Worm (Caenorhabditis elegans) whole organism, L4 larva: ENCODE measurements around the gene Y64G10A.10.

ENCODE experiments used
- D1046.2 ChIP-seq: fragments of 200-800 bp; sonication (Bioruptor generic); IDR thresholded peaks from 2 replicates; pipeline ENCODE4 v1.3.6; 2022; ENCODE audit warnings: missing genetic modification characterization, missing compliant biosample characterization
- F26F4.8 ChIP-seq: fragments of 200-800 bp; sonication (Bioruptor generic); conservative IDR thresholded peaks from 2 replicates; pipeline ENCODE4 v1.3.6; 2022; ENCODE audit warnings: missing genetic modification characterization, missing compliant biosample characterization
- F37D6.2 ChIP-seq: sonication (generic microtip); optimal IDR thresholded peaks from 2 replicates; lab custom pipeline; 2016; ENCODE audit warnings: mild to moderate bottlenecking, missing genetic modification characterization, missing compliant biosample characterization
- F44E2.7 ChIP-seq: fragments of 200-800 bp; sonication (Bioruptor generic); IDR thresholded peaks from 2 replicates; pipeline ENCODE4 v2.1.2; 2022; ENCODE audit warnings: missing genetic modification characterization, missing compliant biosample characterization
- T20F7.1 ChIP-seq: fragments of 200-800 bp; sonication (Bioruptor generic); optimal IDR thresholded peaks from 2 replicates; lab custom pipeline; 2018; ENCODE audit warnings: mild to moderate bottlenecking, missing genetic modification characterization, missing compliant biosample characterization
- T26A8.4 ChIP-seq: fragments of 200-800 bp; sonication (Bioruptor generic); IDR thresholded peaks from 2 replicates; pipeline ENCODE4 v1.3.6; 2022; ENCODE audit warnings: missing genetic modification characterization, missing compliant biosample characterization
- Y105C5A.15 ChIP-seq: fragments of 200-800 bp; sonication (Bioruptor generic); IDR thresholded peaks from 2 replicates; pipeline ENCODE4 v1.3.6; 2022; ENCODE audit warnings: missing genetic modification characterization, missing compliant biosample characterization
- ZK337.2 ChIP-seq: fragments of 200-800 bp; sonication (Bioruptor generic); IDR thresholded peaks from 2 replicates; pipeline ENCODE4 v1.3.6; 2022; ENCODE audit warnings: missing genetic modification reagents, missing genetic modification characterization, missing compliant biosample characterization
- ZK546.5 ChIP-seq, 2 experiments: sonication (generic microtip); optimal IDR thresholded peaks; 2 replicates each; lab custom pipeline; 2017; ENCODE audit warnings: missing biosample characterization in 2 of 2, missing genetic modification characterization in 2 of 2
- aha-1 ChIP-seq: fragments of 150-350 bp; peaks from one replicate; lab custom pipeline; 2014; ENCODE audit warnings: missing biosample characterization, missing genetic modification characterization
- arid-1 ChIP-seq: fragments of 200-800 bp; sonication (Bioruptor generic); conservative IDR thresholded peaks from 2 replicates; pipeline ENCODE4 v1.3.6; 2022; ENCODE audit warnings: missing genetic modification reagents, missing genetic modification characterization, missing compliant biosample characterization
- cey-2 ChIP-seq: sonication (generic microtip); optimal IDR thresholded peaks from 3 replicates; lab custom pipeline; 2017; ENCODE audit warnings: missing genetic modification characterization, mild to moderate bottlenecking, missing compliant biosample characterization, antibody characterized with exemption, borderline replicate concordance; ENCODE audit not compliant: insufficient read depth
- daf-16 ChIP-seq, 3 experiments: sonication (generic microtip); optimal IDR thresholded peaks; 2 replicates each; lab custom pipeline; 2016 to 2017; ENCODE audit warnings: missing genetic modification characterization in 3 of 3, missing genetic modification reagents in 3 of 3, mild to moderate bottlenecking in 2 of 3, missing compliant biosample characterization in 2 of 3, missing biosample characterization in 1 of 3, moderate library complexity in 1 of 3
- daf-19 ChIP-seq: fragments of 200-800 bp; sonication (Bioruptor generic); conservative IDR thresholded peaks from 2 replicates; pipeline ENCODE4 v1.3.6; 2022; ENCODE audit warnings: missing genetic modification characterization, missing compliant biosample characterization
- dpl-1 ChIP-seq: fragments of 150-350 bp; optimal IDR thresholded peaks from 2 replicates; lab custom pipeline; 2014; ENCODE audit warnings: missing biosample characterization, missing genetic modification reagents, missing genetic modification characterization
- duxl-1 ChIP-seq: sonication (generic microtip); optimal IDR thresholded peaks from 2 replicates; lab custom pipeline; 2016; ENCODE audit warnings: mild to moderate bottlenecking, missing genetic modification characterization, moderate library complexity, missing compliant biosample characterization; ENCODE audit not compliant: poor library complexity
- egl-43 ChIP-seq: fragments of 200-800 bp; sonication (Bioruptor generic); IDR thresholded peaks from 2 replicates; pipeline ENCODE4 v1.3.6; 2022; ENCODE audit warnings: missing genetic modification reagents, missing genetic modification characterization, missing compliant biosample characterization
- fkh-10 ChIP-seq: fragments of 150-350 bp; optimal IDR thresholded peaks from 2 replicates; lab custom pipeline; 2014; ENCODE audit warnings: missing biosample characterization, missing genetic modification reagents, missing genetic modification characterization
- hlh-30 ChIP-seq: sonication (generic microtip); optimal IDR thresholded peaks from 2 replicates; lab custom pipeline; 2017; ENCODE audit warnings: antibody characterized with exemption, mild to moderate bottlenecking, missing genetic modification characterization, missing compliant biosample characterization; ENCODE audit not compliant: insufficient read depth
- hmg-1.1 ChIP-seq: fragments of 200-800 bp; sonication (Bioruptor generic); IDR thresholded peaks from 2 replicates; pipeline ENCODE4 v1.3.6; 2022; ENCODE audit warnings: missing genetic modification reagents, missing genetic modification characterization, missing compliant biosample characterization
- lin-15B ChIP-seq: fragments of 150-350 bp; sonication (generic microtip); optimal IDR thresholded peaks from 3 replicates; lab custom pipeline; 2014; ENCODE audit warnings: missing biosample characterization, missing genetic modification characterization
- lin-39 ChIP-seq: fragments of 150-350 bp; optimal IDR thresholded peaks from 2 replicates; lab custom pipeline; 2014; ENCODE audit warnings: missing biosample characterization, missing genetic modification reagents, missing genetic modification characterization
- mdl-1 ChIP-seq, 2 experiments: fragments of 150-350 bp in 1 of 2; sonication (generic microtip) in 1 of 2; optimal IDR thresholded peaks; 2 replicates each; lab custom pipeline; 2014 to 2017; ENCODE audit warnings: missing biosample characterization in 2 of 2, missing genetic modification characterization in 2 of 2
- mdt-29 ChIP-seq: fragments of 200-800 bp; sonication (Bioruptor generic); IDR thresholded peaks from 2 replicates; pipeline ENCODE4 v1.3.6; 2022; ENCODE audit warnings: missing genetic modification reagents, missing genetic modification characterization, missing compliant biosample characterization
- mep-1 ChIP-seq: fragments of 150-350 bp; sonication (generic microtip); optimal IDR thresholded peaks from 3 replicates; lab custom pipeline; 2014; ENCODE audit warnings: missing biosample characterization, missing genetic modification characterization
- mxl-2 ChIP-seq: fragments of 200-800 bp; sonication (Bioruptor generic); conservative IDR thresholded peaks from 2 replicates; pipeline ENCODE4 v1.3.6; 2022; ENCODE audit warnings: missing genetic modification reagents, missing genetic modification characterization, missing compliant biosample characterization
- nhr-10 ChIP-seq: fragments of 150-350 bp; optimal IDR thresholded peaks from 2 replicates; lab custom pipeline; 2014; ENCODE audit warnings: missing biosample characterization, missing genetic modification characterization
- nhr-102 ChIP-seq: sonication (generic microtip); optimal IDR thresholded peaks from 2 replicates; lab custom pipeline; 2016; ENCODE audit warnings: mild to moderate bottlenecking, missing genetic modification characterization, moderate library complexity, missing compliant biosample characterization
- nhr-111 ChIP-seq: fragments of 200-800 bp; sonication (Bioruptor generic); optimal IDR thresholded peaks from 2 replicates; lab custom pipeline; 2018; ENCODE audit warnings: mild to moderate bottlenecking, missing genetic modification characterization, missing compliant biosample characterization
- nhr-42 ChIP-seq: fragments of 200-800 bp; sonication (Bioruptor generic); IDR thresholded peaks from 2 replicates; pipeline ENCODE4 v1.3.6; 2022; ENCODE audit warnings: missing genetic modification characterization, missing compliant biosample characterization
- nhr-48 ChIP-seq: sonication (generic microtip); optimal IDR thresholded peaks from 2 replicates; lab custom pipeline; 2016; ENCODE audit warnings: mild to moderate bottlenecking, missing genetic modification characterization, missing compliant biosample characterization
- pha-4 ChIP-seq, 2 experiments: fragments of 150-350 bp in 1 of 2; fragments of 200-800 bp in 1 of 2; sonication (Bioruptor generic) in 1 of 2; IDR thresholded peaks in 1 of 2; optimal IDR thresholded peaks in 1 of 2; 2 replicates each; pipeline versions ENCODE4 v1.3.6 to Lab custom; 2014 to 2022; ENCODE audit warnings: missing genetic modification characterization in 2 of 2, missing genetic modification reagents in 2 of 2, missing biosample characterization in 1 of 2, missing compliant biosample characterization in 1 of 2
- rbr-2 ChIP-seq: sonication (generic microtip); optimal IDR thresholded peaks from 2 replicates; lab custom pipeline; 2016; ENCODE audit warnings: missing genotype, missing genetic modification characterization, missing compliant biosample characterization
- skn-1 ChIP-seq: fragments of 150-350 bp; optimal IDR thresholded peaks from 2 replicates; lab custom pipeline; 2014; ENCODE audit warnings: missing biosample characterization, missing genetic modification characterization
- snpc-1.2 ChIP-seq: fragments of 200-800 bp; sonication (Bioruptor generic); IDR thresholded peaks from 2 replicates; pipeline ENCODE4 v1.3.6; 2022; ENCODE audit warnings: missing genetic modification reagents, missing genetic modification characterization, missing compliant biosample characterization
- snpc-4 ChIP-seq: fragments of 150-350 bp; optimal IDR thresholded peaks from 2 replicates; lab custom pipeline; 2014; ENCODE audit warnings: missing biosample characterization, missing genetic modification characterization
- spr-1 ChIP-seq: sonication (generic microtip); optimal IDR thresholded peaks from 2 replicates; lab custom pipeline; 2016; ENCODE audit warnings: mild to moderate bottlenecking, missing genetic modification characterization, missing compliant biosample characterization
- unc-130 ChIP-seq: sonication (generic microtip); optimal IDR thresholded peaks from 2 replicates; lab custom pipeline; 2016; ENCODE audit warnings: missing genetic modification reagents, missing genetic modification characterization, missing compliant biosample characterization
- unc-62 ChIP-seq, 3 experiments: fragments of 150-350 bp in 1 of 3; sonication (generic microtip); optimal IDR thresholded peaks in 2 of 3; peaks in 1 of 3; 1 replicate in 1 of 3; 2 replicates in 2 of 3; lab custom pipeline; 2014 to 2017; ENCODE audit warnings: missing biosample characterization in 3 of 3, missing genetic modification characterization in 3 of 3, missing genetic modification reagents in 3 of 3, missing genotype in 1 of 3
- vab-7 ChIP-seq: fragments of 200-800 bp; sonication (Bioruptor generic); IDR thresholded peaks from 2 replicates; pipeline ENCODE4 v1.3.6; 2022; ENCODE audit warnings: missing genetic modification reagents, missing genetic modification characterization, missing compliant biosample characterization
- zfp-2 ChIP-seq: sonication (generic microtip); optimal IDR thresholded peaks from 2 replicates; lab custom pipeline; 2016; ENCODE audit warnings: mild to moderate bottlenecking, missing genetic modification characterization, missing compliant biosample characterization
- zip-2 ChIP-seq: fragments of 150-350 bp; optimal IDR thresholded peaks from 2 replicates; lab custom pipeline; 2014; ENCODE audit warnings: missing biosample characterization, missing genetic modification characterization
- ztf-11 ChIP-seq: fragments of 150-350 bp; optimal IDR thresholded peaks from 2 replicates; lab custom pipeline; 2014; ENCODE audit warnings: missing biosample characterization, missing genetic modification characterization

The Y64G10A.10 gene

ce11 chrIV:14230799-14231198 lies 10.4 kb downstream of the Y64G10A.10 start, which contains the start of gene F02H6.6:
F02H6.6 (minus strand) TSS chrIV:14230899.
- TF ChIP-seq dpl-1 (GFP tag; lab: Kevin White, UChicago) (no peak), hlh-30 (tag; lab: Kevin White, UChicago) (no peak), unc-130 (GFP tag; lab: Kevin White, UChicago) (no peak), daf-16 (GFP tag; optimal IDR thresholded peaks at IDR 0.05; lab: Kevin White, UChicago) (no peak), daf-16 (tag; optimal IDR thresholded peaks at IDR 0.05; lab: Kevin White, UChicago) (no peak), lin-39 (tag; lab: Kevin White, UChicago) (no peak), duxl-1 (tag; lab: Kevin White, UChicago) (no peak)

DNA sequence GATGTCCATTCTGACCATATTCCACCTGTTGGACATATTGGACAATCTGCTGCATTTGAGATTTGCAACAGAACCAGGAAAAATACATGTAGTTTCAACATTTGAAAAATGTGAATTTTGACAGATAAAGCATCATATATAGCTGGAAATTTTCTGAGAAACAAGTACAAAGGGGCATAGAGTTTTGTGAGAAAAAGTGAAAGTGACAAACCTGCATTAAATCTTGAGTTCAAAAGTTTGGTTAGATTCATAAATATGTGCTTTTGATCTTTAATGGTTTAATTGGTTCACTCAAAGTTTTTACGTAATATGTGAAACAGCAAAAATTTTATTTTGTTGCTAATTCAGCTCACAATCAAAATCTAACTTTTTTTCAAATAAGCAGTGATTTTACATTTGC lies 13.2 kb downstream of the Y64G10A.10 start, which contains the start of gene F02H6.7:
TSS of gene F02H6.7 (minus strand) at position 101 of the 400 bp plus-strand sequence.
- TF ChIP-seq daf-19 (no peak), arid-1 (no peak), skn-1 (tag; lab: Kevin White, UChicago) (no peak), nhr-42 (GFP tag; lab: Robert Waterston, UW) (no peak), vab-7 (GFP tag; lab: Robert Waterston, UW) (no peak)

DNA sequence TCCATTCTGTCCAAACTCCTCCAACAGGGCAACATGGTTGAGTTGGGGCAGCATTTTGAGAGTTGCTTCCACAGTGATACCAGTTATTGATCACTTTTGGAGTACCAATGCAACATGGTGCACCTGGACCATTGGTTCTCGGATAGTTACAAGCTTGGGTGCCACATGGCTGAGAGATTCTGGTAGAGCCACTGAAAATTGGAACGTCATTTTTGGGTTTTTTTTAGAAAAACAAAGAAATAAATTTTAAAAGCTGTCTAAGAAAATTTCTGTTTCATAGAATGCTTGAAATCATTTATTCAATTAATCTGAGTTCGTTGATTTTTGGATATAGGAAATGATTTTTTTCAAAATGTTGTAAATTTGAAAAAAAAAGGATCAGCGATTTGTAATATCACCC lies 14.1 kb downstream of the Y64G10A.10 start:
- TF ChIP-seq nhr-10 (no peak), nhr-48 (tag; lab: Kevin White, UChicago) (no peak), nhr-111 (no peak), lin-15B (tag; lab: Kevin White, UChicago) (no peak), hlh-30 (tag; lab: Kevin White, UChicago) (no peak), rbr-2 (tag; lab: Kevin White, UChicago) (no peak), snpc-1.2 (GFP tag; lab: Robert Waterston, UW) (0 out of 2 replicates have a peak, but pooled peaks have one; percentile 42), D1046.2 (GFP tag; lab: Robert Waterston, UW) (no peak), nhr-102 (tag; lab: Kevin White, UChicago) (no peak), cey-2 (no peak), ZK546.5 (tag; optimal IDR thresholded peaks at IDR 0.05; lab: Kevin White, UChicago) (no peak), mxl-2 (GFP tag; lab: Robert Waterston, UW) (no peak), T26A8.4 (GFP tag; lab: Robert Waterston, UW) (no peak), unc-62 (GFP tag; optimal IDR thresholded peaks at IDR 0.05 in 1 of 2; lab: Kevin White, UChicago) (peak in 1 of 2 experiments; percentile 93), unc-62 (tag; optimal IDR thresholded peaks at IDR 0.05; lab: Kevin White, UChicago) (no peak), mep-1 (no peak), mdl-1 (tag; optimal IDR thresholded peaks at IDR 0.05; lab: Kevin White, UChicago) (no peak), spr-1 (tag; lab: Kevin White, UChicago) (no peak), hmg-1.1 (GFP tag; lab: Robert Waterston, UW) (no peak)

DNA sequence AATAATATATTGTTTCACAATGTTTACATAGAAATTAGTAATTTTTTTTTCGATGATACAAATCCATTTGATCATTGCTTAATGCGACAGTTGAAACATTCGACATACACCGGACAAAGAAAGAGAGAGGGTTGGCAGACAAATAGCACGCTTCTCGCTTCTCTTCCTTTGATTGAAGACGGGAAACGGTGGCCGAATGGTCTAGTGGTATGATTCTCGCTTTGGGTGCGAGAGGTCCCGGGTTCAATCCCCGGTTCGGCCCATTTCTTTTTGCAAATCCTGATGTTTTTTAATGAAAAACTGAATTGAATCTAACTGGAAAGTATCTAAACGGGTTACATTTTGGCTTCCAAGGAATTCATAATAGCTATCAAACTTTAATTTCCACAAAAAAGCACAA lies 16.3 kb downstream of the Y64G10A.10 start:
- TF ChIP-seq unc-62 (GFP tag; optimal IDR thresholded peaks at IDR 0.05 in 1 of 2; lab: Kevin White, UChicago) (peak in 1 of 2 experiments; percentile 20), unc-62 (tag; optimal IDR thresholded peaks at IDR 0.05; lab: Kevin White, UChicago) (no peak), dpl-1 (GFP tag; lab: Kevin White, UChicago) (peak; percentile 21), F44E2.7 (GFP tag; lab: Robert Waterston, UW) (peak; percentile 54; the same call in 1 of the 2 replicates), egl-43 (GFP tag; lab: Robert Waterston, UW) (no peak), zip-2 (tag; lab: Kevin White, UChicago) (peak; percentile 19), snpc-4 (tag; lab: Kevin White, UChicago) (peak; percentile 49), ZK337.2 (GFP tag; lab: Robert Waterston, UW) (peak; percentile 62; the same call in 1 of the 2 replicates), fkh-10 (no peak), daf-16 (GFP tag; optimal IDR thresholded peaks at IDR 0.05; lab: Kevin White, UChicago) (peak; percentile 45 to 56), daf-16 (tag; optimal IDR thresholded peaks at IDR 0.05; lab: Kevin White, UChicago) (peak; percentile 42), F37D6.2 (tag; lab: Kevin White, UChicago) (no peak), F26F4.8 (GFP tag; lab: Robert Waterston, UW) (no peak; the same call in 1 of the 2 replicates), pha-4 (GFP tag; IDR thresholded peaks at IDR 0.05; lab: Robert Waterston, UW) (peak; percentile 80; the same call in 1 of the 2 replicates), pha-4 (tag; optimal IDR thresholded peaks at IDR 0.05; lab: Kevin White, UChicago) (no peak), rbr-2 (tag; lab: Kevin White, UChicago) (peak; percentile 60), ztf-11 (tag; lab: Kevin White, UChicago) (no peak), T20F7.1 (GFP tag; lab: Kevin White, UChicago) (peak; percentile 28), zfp-2 (tag; lab: Kevin White, UChicago) (no peak), Y105C5A.15 (peak; percentile 62; the same call in 1 of the 2 replicates), aha-1 (tag; lab: Kevin White, UChicago) (peak; percentile 92), nhr-42 (GFP tag; lab: Robert Waterston, UW) (peak; percentile 59; the same call in 1 of the 2 replicates), snpc-1.2 (GFP tag; lab: Robert Waterston, UW) (peak; percentile 100), mdt-29 (GFP tag; lab: Robert Waterston, UW) (peak; percentile 82; the same call in 1 of the 2 replicates)
